Worm (Caenorhabditis elegans) whole organism, L3 larva: ENCODE data around the gene atf-4.

Source experiments
- R02D3.7 ChIP-seq: fragments of 150-350 bp; optimal IDR thresholded peaks from 2 replicates; lab custom pipeline; 2014; ENCODE audit warnings: missing biosample characterization, missing genetic modification characterization
- ZK546.5 ChIP-seq: sonication (generic microtip); optimal IDR thresholded peaks from 2 replicates; lab custom pipeline; 2017; ENCODE audit warnings: missing biosample characterization, missing genetic modification characterization
- aly-2 ChIP-seq: fragments of 150-350 bp; optimal IDR thresholded peaks from 2 replicates; lab custom pipeline; 2014; ENCODE audit warnings: missing biosample characterization, missing genetic modification characterization
- ama-1 ChIP-seq: fragments of 150-350 bp; optimal IDR thresholded peaks from 2 replicates; lab custom pipeline; 2018
- ceh-16 ChIP-seq: sonication (generic microtip); optimal IDR thresholded peaks from 2 replicates; lab custom pipeline; 2017; ENCODE audit warnings: missing biosample characterization, missing genetic modification characterization
- ceh-28 ChIP-seq: fragments of 150-350 bp; optimal IDR thresholded peaks from 2 replicates; lab custom pipeline; 2014; ENCODE audit warnings: missing biosample characterization, missing genetic modification reagents, missing genetic modification characterization
- ceh-82 ChIP-seq: fragments of 150-350 bp; optimal IDR thresholded peaks from 2 replicates; lab custom pipeline; 2014; ENCODE audit warnings: missing biosample characterization, missing genetic modification characterization
- ceh-9 ChIP-seq: sonication (generic microtip); optimal IDR thresholded peaks from 2 replicates; lab custom pipeline; 2018; ENCODE audit warnings: missing biosample characterization, missing genetic modification characterization
- daf-12 ChIP-seq: fragments of 150-350 bp; optimal IDR thresholded peaks from 2 replicates; lab custom pipeline; 2014; ENCODE audit warnings: missing biosample characterization, missing genetic modification reagents, missing genetic modification characterization
- egl-27 ChIP-seq: sonication (generic microtip); optimal IDR thresholded peaks from 4 replicates; lab custom pipeline; 2017; ENCODE audit warnings: missing biosample characterization, missing genetic modification reagents, missing genetic modification characterization
- egl-5 ChIP-seq: fragments of 150-350 bp; optimal IDR thresholded peaks from 2 replicates; lab custom pipeline; 2017; ENCODE audit warnings: missing biosample characterization, missing genetic modification reagents, missing genetic modification characterization, inconsistent platforms
- elt-1 ChIP-seq: fragments of 150-350 bp; optimal IDR thresholded peaks from 2 replicates; lab custom pipeline; 2014; ENCODE audit warnings: missing biosample characterization, missing genetic modification characterization
- elt-2 ChIP-seq: sonication (generic microtip); optimal IDR thresholded peaks from 2 replicates; lab custom pipeline; 2016; ENCODE audit warnings: missing genetic modification reagents, mild to moderate bottlenecking, missing genetic modification characterization, missing compliant biosample characterization
- elt-3 ChIP-seq, 3 experiments: fragments of 150-350 bp in 1 of 3; sonication (generic microtip) in 2 of 3; optimal IDR thresholded peaks; 2 replicates in 2 of 3; 4 replicates in 1 of 3; lab custom pipeline; 2014 to 2017; ENCODE audit warnings: missing biosample characterization in 3 of 3, missing genetic modification characterization in 3 of 3
- eor-1 ChIP-seq, 2 experiments: fragments of 150-350 bp; optimal IDR thresholded peaks; 2 replicates each; lab custom pipeline; 2014 to 2018; ENCODE audit warnings: missing biosample characterization in 2 of 2, missing genetic modification characterization in 2 of 2
- fkh-10 ChIP-seq: sonication (generic microtip); optimal IDR thresholded peaks from 2 replicates; lab custom pipeline; 2017; ENCODE audit warnings: missing biosample characterization, missing genetic modification reagents, missing genetic modification characterization
- fkh-2 ChIP-seq: fragments of 150-350 bp; optimal IDR thresholded peaks from 2 replicates; lab custom pipeline; 2014; ENCODE audit warnings: missing biosample characterization, missing genetic modification reagents, missing genetic modification characterization
- fos-1 ChIP-seq: fragments of 150-350 bp; optimal IDR thresholded peaks from 2 replicates; lab custom pipeline; 2014; ENCODE audit warnings: missing biosample characterization, missing genetic modification characterization
- hmg-11 ChIP-seq: sonication (generic microtip); optimal IDR thresholded peaks from 2 replicates; lab custom pipeline; 2016; ENCODE audit warnings: missing genetic modification characterization, missing compliant biosample characterization
- jun-1 ChIP-seq: fragments of 150-350 bp; optimal IDR thresholded peaks from 2 replicates; lab custom pipeline; 2014; ENCODE audit warnings: missing biosample characterization, missing genetic modification reagents, missing genetic modification characterization
- lin-15B ChIP-seq: fragments of 150-350 bp; optimal IDR thresholded peaks from 2 replicates; lab custom pipeline; 2014; ENCODE audit warnings: missing biosample characterization, missing genetic modification characterization
- lin-39 ChIP-seq: fragments of 150-350 bp; optimal IDR thresholded peaks from 2 replicates; lab custom pipeline; 2018; ENCODE audit warnings: missing biosample characterization, missing genetic modification reagents, missing genetic modification characterization
- lsy-12 ChIP-seq: sonication (generic microtip); optimal IDR thresholded peaks from 2 replicates; lab custom pipeline; 2016; ENCODE audit warnings: mild to moderate bottlenecking, missing genetic modification characterization, missing compliant biosample characterization
- mdl-1 ChIP-seq: fragments of 150-350 bp; optimal IDR thresholded peaks from 2 replicates; lab custom pipeline; 2014; ENCODE audit warnings: missing biosample characterization, missing genetic modification characterization
- mml-1 ChIP-seq: fragments of 150-350 bp; sonication (generic microtip); optimal IDR thresholded peaks from 3 replicates; lab custom pipeline; 2014; ENCODE audit warnings: missing biosample characterization, missing genetic modification characterization
- nfya-1 ChIP-seq: sonication (generic microtip); optimal IDR thresholded peaks from 2 replicates; lab custom pipeline; 2017; ENCODE audit warnings: missing genetic modification characterization, mild to moderate bottlenecking, missing compliant biosample characterization, antibody characterized with exemption, moderate library complexity; ENCODE audit not compliant: insufficient read depth
- nhr-11 ChIP-seq: fragments of 150-350 bp; optimal IDR thresholded peaks from 2 replicates; lab custom pipeline; 2014; ENCODE audit warnings: missing biosample characterization, missing genetic modification characterization
- nhr-12 ChIP-seq: fragments of 150-350 bp; optimal IDR thresholded peaks from 2 replicates; lab custom pipeline; 2014; ENCODE audit warnings: missing biosample characterization, missing genetic modification characterization
- nhr-23 ChIP-seq: fragments of 150-350 bp; optimal IDR thresholded peaks from 2 replicates; lab custom pipeline; 2014; ENCODE audit warnings: missing biosample characterization, missing genetic modification reagents, missing genetic modification characterization
- nhr-237 ChIP-seq: fragments of 150-350 bp; optimal IDR thresholded peaks from 2 replicates; lab custom pipeline; 2014; ENCODE audit warnings: missing biosample characterization, missing genetic modification characterization
- nhr-25 ChIP-seq: sonication (generic microtip); optimal IDR thresholded peaks from 2 replicates; lab custom pipeline; 2017; ENCODE audit warnings: missing biosample characterization, missing genetic modification characterization
- nhr-28 ChIP-seq: fragments of 150-350 bp; optimal IDR thresholded peaks from 2 replicates; lab custom pipeline; 2014; ENCODE audit warnings: missing biosample characterization, missing genetic modification characterization
- nhr-43 ChIP-seq: sonication (generic microtip); optimal IDR thresholded peaks from 2 replicates; lab custom pipeline; 2016; ENCODE audit warnings: mild to moderate bottlenecking, missing genetic modification characterization, missing compliant biosample characterization; ENCODE audit not compliant: poor library complexity, severe bottlenecking
- nhr-67 ChIP-seq: fragments of 150-350 bp; optimal IDR thresholded peaks from 2 replicates; lab custom pipeline; 2014; ENCODE audit warnings: missing biosample characterization, missing genetic modification characterization
- nhr-76 ChIP-seq: fragments of 150-350 bp; sonication (generic microtip); optimal IDR thresholded peaks from 5 replicates; lab custom pipeline; 2014; ENCODE audit warnings: missing biosample characterization, missing genetic modification characterization
- nhr-77 ChIP-seq: fragments of 150-350 bp; optimal IDR thresholded peaks from 2 replicates; lab custom pipeline; 2014; ENCODE audit warnings: missing biosample characterization, missing genetic modification characterization
- pha-4 ChIP-seq: fragments of 150-350 bp; optimal IDR thresholded peaks from 2 replicates; lab custom pipeline; 2014; ENCODE audit warnings: missing biosample characterization, missing genetic modification reagents, missing genetic modification characterization
- pqm-1 ChIP-seq: fragments of 150-350 bp; optimal IDR thresholded peaks from 2 replicates; lab custom pipeline; 2017; ENCODE audit warnings: missing biosample characterization, missing genetic modification characterization, inconsistent platforms
- sea-2 ChIP-seq: fragments of 150-350 bp; sonication (generic microtip); optimal IDR thresholded peaks from 4 replicates; lab custom pipeline; 2014; ENCODE audit warnings: missing biosample characterization, missing genetic modification reagents, missing genetic modification characterization
- skn-1 ChIP-seq: fragments of 150-350 bp; optimal IDR thresholded peaks from 2 replicates; lab custom pipeline; 2014; ENCODE audit warnings: missing biosample characterization, missing genetic modification characterization
- snpc-4 ChIP-seq: fragments of 150-350 bp; optimal IDR thresholded peaks from 2 replicates; lab custom pipeline; 2014; ENCODE audit warnings: missing biosample characterization, missing genetic modification characterization
- tbx-2 ChIP-seq: sonication (generic microtip); optimal IDR thresholded peaks from 2 replicates; lab custom pipeline; 2016; ENCODE audit warnings: mild to moderate bottlenecking, missing genetic modification characterization, missing compliant biosample characterization
- unc-39 ChIP-seq: sonication (generic microtip); optimal IDR thresholded peaks from 4 replicates; lab custom pipeline; 2017; ENCODE audit warnings: missing biosample characterization, missing genetic modification characterization
- unc-62 ChIP-seq: fragments of 150-350 bp; sonication (generic microtip); optimal IDR thresholded peaks from 4 replicates; lab custom pipeline; 2014; ENCODE audit warnings: missing biosample characterization, missing genetic modification reagents, missing genetic modification characterization
- zag-1 ChIP-seq: fragments of 150-350 bp; optimal IDR thresholded peaks from 2 replicates; lab custom pipeline; 2014; ENCODE audit warnings: missing biosample characterization, missing genetic modification characterization
- ztf-11 ChIP-seq: fragments of 150-350 bp; optimal IDR thresholded peaks from 2 replicates; lab custom pipeline; 2014; ENCODE audit warnings: missing biosample characterization, missing genetic modification characterization
- ztf-4 ChIP-seq: fragments of 150-350 bp; optimal IDR thresholded peaks from 2 replicates; lab custom pipeline; 2014; ENCODE audit warnings: missing biosample characterization, missing genetic modification characterization

Gene atf-4

DNA sequence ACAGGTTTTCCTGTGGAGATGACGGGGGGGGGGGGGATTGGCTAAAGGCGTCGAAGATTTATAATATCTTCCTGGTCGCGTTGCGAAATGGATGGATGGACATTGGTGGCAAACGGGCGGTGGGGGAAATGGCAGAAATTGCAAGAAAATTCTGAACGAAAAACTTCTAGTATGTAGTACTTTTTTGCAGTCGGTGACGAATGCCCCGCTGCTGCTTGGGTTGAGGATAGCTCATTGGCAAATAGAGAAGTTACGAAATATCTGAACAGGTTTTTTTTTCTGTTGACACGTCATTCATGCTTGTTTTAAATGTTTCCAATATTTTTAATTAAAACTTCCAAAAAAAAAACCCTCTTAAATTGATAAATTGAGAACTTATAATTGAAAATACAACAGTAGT, 8.9 kb upstream of the atf-4 start (continued):
- TF ChIP-seq mdl-1 (tag; lab: Kevin White, UChicago) (no peak), fos-1 (tag; lab: Kevin White, UChicago) (no peak), unc-39 (tag; lab: Kevin White, UChicago) (no peak), lin-15B (no peak), elt-1 (no peak), nhr-11 (tag; lab: Kevin White, UChicago) (no peak), jun-1 (no peak), daf-12 (tag; lab: Kevin White, UChicago) (no peak), ama-1 (lab: Kevin White, UChicago) (peak; percentile 18), hmg-11 (tag; lab: Kevin White, UChicago) (no peak), ZK546.5 (tag; lab: Kevin White, UChicago) (no peak), zag-1 (no peak), unc-62 (no peak)

DNA sequence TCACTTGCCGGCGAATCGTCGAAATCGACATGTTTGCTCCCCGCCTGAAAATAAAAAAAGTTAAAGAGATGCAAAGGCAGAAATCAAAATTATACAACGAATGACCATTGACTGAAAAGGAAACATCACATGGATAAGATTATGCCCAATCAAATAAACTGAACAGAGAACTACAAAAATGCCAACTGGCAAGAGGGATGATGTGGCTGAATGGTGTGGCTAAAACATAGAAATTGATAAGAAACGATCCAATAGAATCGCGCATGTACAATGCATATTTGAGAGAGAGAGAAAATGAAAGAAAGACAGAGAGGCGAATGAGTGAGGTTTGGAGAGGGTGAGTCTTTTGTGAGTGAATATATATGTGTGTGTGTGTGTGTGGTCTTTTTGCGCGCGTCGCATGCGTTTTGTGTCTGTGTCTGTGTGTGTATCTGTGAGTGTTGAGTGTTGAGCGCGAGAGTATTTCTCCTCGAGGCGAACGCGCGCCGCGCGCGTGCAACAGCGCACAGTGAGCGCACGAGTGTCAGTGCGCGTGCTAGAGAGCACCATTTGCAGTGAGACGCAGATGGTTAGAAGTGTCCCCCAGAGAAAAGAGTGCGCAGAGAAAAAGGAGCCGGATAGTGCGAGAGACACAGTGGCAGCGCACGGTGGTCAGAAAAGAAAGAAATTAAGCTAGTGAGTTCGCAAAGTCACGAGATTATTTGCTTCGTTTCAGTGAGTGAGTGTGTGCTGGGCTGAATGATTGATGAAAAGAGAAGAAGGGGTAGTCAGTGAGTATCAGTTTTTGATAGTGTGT, 8.1 kb upstream of the atf-4 start, which contains the start of gene epn-1:
epn-1 (minus strand) TSS at position 51 of the 796 bp plus-strand sequence.
- TF ChIP-seq egl-5 (peak; percentile 91), elt-1 (peak; percentile 82), nhr-237 (peak; percentile 46), pha-4 (tag; lab: Kevin White, UChicago) (peak; percentile 93), nhr-12 (tag; lab: Kevin White, UChicago) (no peak), snpc-4 (tag; lab: Kevin White, UChicago) (peak; percentile 69), elt-3 (tag; optimal IDR thresholded peaks at IDR 0.05; lab: Kevin White, UChicago) (peak in 2 of 3 experiments; percentile 66 to 73), mdl-1 (tag; lab: Kevin White, UChicago) (peak; percentile 99), lin-39 (tag; lab: Kevin White, UChicago) (peak; percentile 97), ZK546.5 (tag; lab: Kevin White, UChicago) (no peak), ceh-28 (peak; percentile 90), nfya-1 (peak; percentile 94), mml-1 (tag; lab: Kevin White, UChicago) (peak; percentile 73), unc-62 (peak; percentile 96), zag-1 (peak; percentile 82), sea-2 (peak; percentile 70), pqm-1 (peak; percentile 89), nhr-28 (tag; lab: Kevin White, UChicago) (no peak), egl-27 (tag; lab: Kevin White, UChicago) (peak; percentile 92), nhr-23 (tag; lab: Kevin White, UChicago) (peak; percentile 91), fkh-2 (tag; lab: Kevin White, UChicago) (peak; percentile 49), ceh-82 (tag; lab: Kevin White, UChicago) (peak; percentile 82), ztf-4 (tag; lab: Kevin White, UChicago) (peak; percentile 77), ceh-9 (tag; lab: Kevin White, UChicago) (no peak), hmg-11 (tag; lab: Kevin White, UChicago) (peak; percentile 95), lin-15B (peak; percentile 81), unc-39 (tag; lab: Kevin White, UChicago) (no peak), nhr-43 (tag; lab: Kevin White, UChicago) (peak; percentile 91), nhr-11 (tag; lab: Kevin White, UChicago) (peak; percentile 94), skn-1 (tag; lab: Kevin White, UChicago) (peak; percentile 64), tbx-2 (tag; lab: Kevin White, UChicago) (peak; percentile 94), ama-1 (lab: Kevin White, UChicago) (no peak), fkh-10 (GFP tag; lab: Kevin White, UChicago) (peak; percentile 90), ztf-11 (tag; lab: Kevin White, UChicago) (no peak), nhr-67 (tag; lab: Kevin White, UChicago) (no peak), elt-2 (tag; lab: Kevin White, UChicago) (peak; percentile 97), R02D3.7 (peak; percentile 82), daf-12 (tag; lab: Kevin White, UChicago) (peak; percentile 84), eor-1 (tag; optimal IDR thresholded peaks at IDR 0.05; lab: Kevin White, UChicago) (peak in 1 of 2 experiments; percentile 40), fos-1 (tag; lab: Kevin White, UChicago) (peak; percentile 76), nhr-25 (peak; percentile 99), nhr-76 (tag; lab: Kevin White, UChicago) (peak; percentile 63), lsy-12 (tag; lab: Kevin White, UChicago) (peak; percentile 94), ceh-16 (tag; lab: Kevin White, UChicago) (no peak), aly-2 (tag; lab: Kevin White, UChicago) (no peak), jun-1 (peak; percentile 99), nhr-77 (tag; lab: Kevin White, UChicago) (peak; percentile 81)
